Worm (Caenorhabditis elegans) whole organism, late embryonic: ENCODE results near the gene T24B8.7.

Experiments
- K09A11.1 ChIP-seq: sonication (generic microtip); optimal IDR thresholded peaks from 2 replicates; lab custom pipeline; 2017; ENCODE audit warnings: antibody characterized with exemption, mild to moderate bottlenecking, missing genetic modification characterization, missing compliant biosample characterization; ENCODE audit not compliant: insufficient read depth
- T23F11.4 ChIP-seq: fragments of 200-800 bp; sonication (Bioruptor generic); optimal IDR thresholded peaks from 2 replicates; lab custom pipeline; 2018; ENCODE audit warnings: mild to moderate bottlenecking, missing genetic modification characterization, missing compliant biosample characterization
- Y22D7AL.16 ChIP-seq: sonication (generic microtip); optimal IDR thresholded peaks from 2 replicates; lab custom pipeline; 2016; ENCODE audit warnings: missing genetic modification characterization, missing compliant biosample characterization
- ahr-1 ChIP-seq: sonication (generic microtip); optimal IDR thresholded peaks from 2 replicates; lab custom pipeline; 2016; ENCODE audit warnings: missing genetic modification characterization, missing compliant biosample characterization
- ama-1 ChIP-seq: fragments of 150-350 bp; optimal IDR thresholded peaks from 2 replicates; lab custom pipeline; 2014
- ceh-18 ChIP-seq: sonication (generic microtip); optimal IDR thresholded peaks from 2 replicates; lab custom pipeline; 2016; ENCODE audit warnings: missing genetic modification characterization, missing compliant biosample characterization
- ceh-19 ChIP-seq: fragments of 200-800 bp; sonication (Bioruptor generic); optimal IDR thresholded peaks from 2 replicates; lab custom pipeline; 2018; ENCODE audit warnings: mild to moderate bottlenecking, missing genetic modification characterization, missing compliant biosample characterization
- ceh-31 ChIP-seq: sonication (generic microtip); optimal IDR thresholded peaks from 2 replicates; lab custom pipeline; 2016; ENCODE audit warnings: missing genetic modification characterization, missing compliant biosample characterization
- ceh-34 ChIP-seq: sonication (generic microtip); optimal IDR thresholded peaks from 2 replicates; lab custom pipeline; 2016; ENCODE audit warnings: mild to moderate bottlenecking, missing genetic modification characterization, missing compliant biosample characterization
- ceh-45 ChIP-seq: fragments of 200-800 bp; sonication (Bioruptor generic); IDR thresholded peaks from 2 replicates; pipeline ENCODE4 v1.3.6; 2022; ENCODE audit warnings: missing genetic modification reagents, missing genetic modification characterization, missing compliant biosample characterization
- ceh-48 ChIP-seq: sonication (generic microtip); optimal IDR thresholded peaks from 2 replicates; lab custom pipeline; 2016; ENCODE audit warnings: missing genetic modification characterization, inconsistent platforms, missing compliant biosample characterization
- ceh-9 ChIP-seq: sonication (generic microtip); optimal IDR thresholded peaks from 2 replicates; lab custom pipeline; 2016; ENCODE audit warnings: mild to moderate bottlenecking, missing genetic modification characterization, inconsistent platforms, missing compliant biosample characterization
- elt-2 ChIP-seq: sonication (generic microtip); optimal IDR thresholded peaks from 2 replicates; lab custom pipeline; 2016; ENCODE audit warnings: missing genetic modification reagents, missing genetic modification characterization, missing compliant biosample characterization
- ets-4 ChIP-seq: sonication (generic microtip); optimal IDR thresholded peaks from 2 replicates; lab custom pipeline; 2016; ENCODE audit warnings: missing genetic modification characterization, missing compliant biosample characterization
- fax-1 ChIP-seq: sonication (generic microtip); optimal IDR thresholded peaks from 2 replicates; lab custom pipeline; 2016; ENCODE audit warnings: missing genotype, missing genetic modification characterization, missing compliant biosample characterization
- fkh-10 ChIP-seq: fragments of 150-350 bp; optimal IDR thresholded peaks from 2 replicates; lab custom pipeline; 2014; ENCODE audit warnings: missing biosample characterization, missing genetic modification reagents, missing genetic modification characterization
- gmeb-2 ChIP-seq: sonication (generic microtip); optimal IDR thresholded peaks from 2 replicates; lab custom pipeline; 2016; ENCODE audit warnings: missing genetic modification characterization, inconsistent platforms, missing compliant biosample characterization
- hlh-30 ChIP-seq: sonication (generic microtip); optimal IDR thresholded peaks from 2 replicates; lab custom pipeline; 2017; ENCODE audit warnings: antibody characterized with exemption, missing genetic modification characterization, missing compliant biosample characterization; ENCODE audit not compliant: insufficient read depth
- lim-6 ChIP-seq: sonication (generic microtip); optimal IDR thresholded peaks from 2 replicates; lab custom pipeline; 2016; ENCODE audit warnings: missing genetic modification characterization, missing compliant biosample characterization
- lin-11 ChIP-seq: fragments of 200-800 bp; sonication (Bioruptor generic); optimal IDR thresholded peaks from 2 replicates; lab custom pipeline; 2018; ENCODE audit warnings: mild to moderate bottlenecking, missing genetic modification characterization, missing compliant biosample characterization
- madf-2 ChIP-seq: sonication (generic microtip); optimal IDR thresholded peaks from 2 replicates; lab custom pipeline; 2017; ENCODE audit warnings: missing genetic modification characterization, missing compliant biosample characterization
- mec-3 ChIP-seq: sonication (generic microtip); optimal IDR thresholded peaks from 2 replicates; lab custom pipeline; 2016; ENCODE audit warnings: borderline replicate concordance, missing genetic modification characterization, missing compliant biosample characterization
- nfya-1 ChIP-seq: sonication (generic microtip); optimal IDR thresholded peaks from 2 replicates; lab custom pipeline; 2017; ENCODE audit warnings: missing genetic modification characterization, mild to moderate bottlenecking, missing compliant biosample characterization, antibody characterized with exemption, moderate library complexity
- npax-4 ChIP-seq: sonication (generic microtip); optimal IDR thresholded peaks from 2 replicates; lab custom pipeline; 2016; ENCODE audit warnings: missing genetic modification characterization, missing compliant biosample characterization
- odd-2 ChIP-seq: sonication (generic microtip); optimal IDR thresholded peaks from 2 replicates; lab custom pipeline; 2017; ENCODE audit warnings: antibody characterized with exemption, mild to moderate bottlenecking, missing genetic modification characterization, missing compliant biosample characterization
- pat-9 ChIP-seq: fragments of 200-800 bp; sonication (Bioruptor generic); optimal IDR thresholded peaks from 2 replicates; lab custom pipeline; 2018; ENCODE audit warnings: mild to moderate bottlenecking, missing genetic modification characterization, moderate library complexity, missing compliant biosample characterization
- pax-1 ChIP-seq: fragments of 150-350 bp; optimal IDR thresholded peaks from 2 replicates; lab custom pipeline; 2014; ENCODE audit warnings: missing biosample characterization, missing genetic modification characterization
- pha-2 ChIP-seq: sonication (generic microtip); optimal IDR thresholded peaks from 2 replicates; lab custom pipeline; 2017; ENCODE audit warnings: mild to moderate bottlenecking, missing genetic modification characterization, missing compliant biosample characterization
- pqm-1 ChIP-seq: sonication (generic microtip); optimal IDR thresholded peaks from 2 replicates; lab custom pipeline; 2016; ENCODE audit warnings: missing genetic modification characterization, missing compliant biosample characterization
- ref-2 ChIP-seq: sonication (generic microtip); optimal IDR thresholded peaks from 2 replicates; lab custom pipeline; 2016; ENCODE audit warnings: missing genetic modification characterization, missing compliant biosample characterization
- sox-2 ChIP-seq: fragments of 200-800 bp; sonication (Bioruptor generic); IDR thresholded peaks from 2 replicates; pipeline ENCODE4 v1.3.6; 2022; ENCODE audit warnings: missing genetic modification reagents, missing genetic modification characterization, missing compliant biosample characterization
- sox-4 ChIP-seq: sonication (generic microtip); optimal IDR thresholded peaks from 2 replicates; lab custom pipeline; 2017; ENCODE audit warnings: mild to moderate bottlenecking, missing genetic modification characterization, inconsistent platforms, missing compliant biosample characterization
- syd-9 ChIP-seq: sonication (generic microtip); optimal IDR thresholded peaks from 2 replicates; lab custom pipeline; 2016; ENCODE audit warnings: mild to moderate bottlenecking, missing genetic modification characterization, moderate library complexity, missing compliant biosample characterization
- ttx-3 ChIP-seq: sonication (generic microtip); optimal IDR thresholded peaks from 2 replicates; lab custom pipeline; 2016; ENCODE audit warnings: missing genetic modification reagents, missing genetic modification characterization, missing compliant biosample characterization
- unc-3 ChIP-seq, 2 experiments: fragments of 200-800 bp in 1 of 2; sonication (Bioruptor generic) in 1 of 2; sonication (generic microtip) in 1 of 2; conservative IDR thresholded peaks in 1 of 2; optimal IDR thresholded peaks in 1 of 2; 2 replicates each; pipeline versions ENCODE4 v1.3.6 to Lab custom; 2016 to 2022; ENCODE audit warnings: missing compliant biosample characterization in 2 of 2, missing genetic modification characterization in 2 of 2, missing genetic modification reagents in 1 of 2
- unc-42 ChIP-seq: sonication (generic microtip); optimal IDR thresholded peaks from 2 replicates; lab custom pipeline; 2016; ENCODE audit warnings: missing genotype, missing genetic modification characterization, missing compliant biosample characterization
- unc-55 ChIP-seq: sonication (generic microtip); optimal IDR thresholded peaks from 2 replicates; lab custom pipeline; 2017; ENCODE audit warnings: missing biosample characterization, missing genetic modification reagents, missing genetic modification characterization
- zip-5 ChIP-seq: sonication (generic microtip); optimal IDR thresholded peaks from 2 replicates; lab custom pipeline; 2016; ENCODE audit warnings: missing genetic modification characterization, missing compliant biosample characterization
- ztf-16 ChIP-seq: sonication (generic microtip); optimal IDR thresholded peaks from 2 replicates; lab custom pipeline; 2017; ENCODE audit warnings: missing genetic modification characterization, missing compliant biosample characterization

The T24B8.7 gene

DNA sequence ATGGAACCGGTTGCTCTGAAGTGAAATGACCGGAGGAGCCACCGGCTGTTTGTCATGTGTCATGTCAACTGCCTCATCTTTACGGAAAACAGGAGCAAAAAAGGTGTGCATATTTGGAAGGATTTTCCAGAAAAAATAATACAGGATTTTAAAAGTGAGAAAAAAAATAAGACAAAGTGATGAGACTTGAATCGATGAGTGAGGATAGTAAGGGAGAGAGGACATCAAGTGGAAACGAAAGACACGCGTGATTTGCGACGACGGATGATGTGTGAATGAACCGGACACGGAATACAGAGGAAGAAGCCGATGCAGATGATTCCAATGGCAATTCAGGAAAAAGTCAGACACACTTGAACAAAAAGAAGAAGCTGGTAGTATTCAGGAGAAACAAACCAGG lies 29.2 kb downstream of the T24B8.7 start:
- no peak for TF ChIP-seq ceh-9 (tag; lab: Kevin White, UChicago)
- no peak for TF ChIP-seq sox-2
- TF ChIP-seq pqm-1: no peak
- TF ChIP-seq ref-2: no peak
- no peak for TF ChIP-seq ceh-19 (GFP tag; lab: Kevin White, UChicago)
- TF ChIP-seq syd-9 (tag; lab: Kevin White, UChicago): no peak
- TF ChIP-seq npax-4 (tag; lab: Kevin White, UChicago): no peak
- no peak for TF ChIP-seq unc-3 (GFP tag; conservative IDR thresholded peaks at IDR 0.05; lab: Robert Waterston, UW)
- TF ChIP-seq unc-3 (tag; optimal IDR thresholded peaks at IDR 0.05; lab: Kevin White, UChicago): no peak
- TF ChIP-seq hlh-30 (tag; lab: Kevin White, UChicago): no peak
- TF ChIP-seq ama-1 (lab: Kevin White, UChicago): no peak
- TF ChIP-seq ceh-48: no peak

DNA sequence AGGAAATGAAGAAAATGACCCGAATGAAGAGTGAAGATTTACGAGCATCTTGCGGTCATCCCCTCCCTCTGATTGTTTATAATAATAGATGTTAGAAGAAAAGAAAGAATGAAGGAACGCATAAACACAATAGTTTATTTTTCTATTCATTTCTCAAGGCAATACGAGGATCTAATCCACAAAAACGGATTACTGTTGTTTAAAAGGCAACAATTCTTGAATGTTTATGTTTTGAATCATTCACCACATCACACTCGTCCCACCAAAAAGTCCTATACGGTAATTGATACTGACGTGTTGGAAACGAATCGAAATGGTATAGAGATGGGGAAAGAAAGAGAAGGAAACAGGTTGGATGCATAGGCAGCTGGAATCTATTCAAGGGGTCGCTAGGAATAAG lies 31.8 kb downstream of the T24B8.7 start:
- TF ChIP-seq pax-1 (tag; lab: Kevin White, UChicago): no peak
- no peak for TF ChIP-seq Y22D7AL.16 (tag; lab: Kevin White, UChicago)
- no peak for TF ChIP-seq elt-2 (tag; lab: Kevin White, UChicago)
- TF ChIP-seq T23F11.4 (GFP tag; lab: Kevin White, UChicago): no peak
- no peak for TF ChIP-seq pat-9
- no peak for TF ChIP-seq madf-2 (tag; lab: Kevin White, UChicago)
- TF ChIP-seq zip-5 (tag; lab: Kevin White, UChicago): no peak
- no peak for TF ChIP-seq ceh-19 (GFP tag; lab: Kevin White, UChicago)
- no peak for TF ChIP-seq ahr-1
- TF ChIP-seq fax-1 (tag; lab: Kevin White, UChicago): no peak
- no peak for TF ChIP-seq ceh-31
- no peak for TF ChIP-seq ceh-45 (GFP tag; lab: Robert Waterston, UW)
- TF ChIP-seq odd-2 (tag; lab: Kevin White, UChicago): no peak
- no peak for TF ChIP-seq lim-6 (tag; lab: Kevin White, UChicago)
- TF ChIP-seq pha-2 (tag; lab: Kevin White, UChicago): no peak
- TF ChIP-seq ztf-16 (tag; lab: Kevin White, UChicago): no peak

DNA sequence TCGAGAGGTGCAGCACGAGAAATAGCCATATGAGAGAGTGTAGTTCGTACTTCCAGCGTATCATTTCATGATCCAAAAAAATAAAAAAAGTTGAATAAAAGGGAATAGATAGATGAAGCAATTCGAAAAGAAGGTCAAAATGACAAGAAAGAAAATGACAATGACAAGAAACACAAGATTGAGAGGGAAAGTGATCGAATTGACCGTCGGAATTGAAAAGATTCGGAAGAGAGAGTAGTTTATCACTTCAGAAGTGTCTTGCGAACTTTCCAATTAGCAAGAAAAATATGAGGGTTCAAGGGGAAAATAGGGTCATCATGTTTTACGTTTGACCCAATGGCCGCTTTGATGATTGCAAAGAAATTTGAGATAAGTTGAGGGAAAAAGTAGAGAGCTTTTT lies 33.8 kb downstream of the T24B8.7 start, which contains the start of gene dep-1:
dep-1 (minus strand) TSS at position 95 of the 400 bp plus-strand sequence.
- TF ChIP-seq sox-4 (tag; lab: Kevin White, UChicago): no peak
- TF ChIP-seq hlh-30 (tag; lab: Kevin White, UChicago): no peak
- no peak for TF ChIP-seq unc-55 (GFP tag; lab: Kevin White, UChicago)
- no peak for TF ChIP-seq ahr-1
- TF ChIP-seq unc-42 (tag; lab: Kevin White, UChicago): no peak
- TF ChIP-seq ceh-34: no peak
- TF ChIP-seq lim-6 (tag; lab: Kevin White, UChicago): no peak
- TF ChIP-seq ets-4 (tag; lab: Kevin White, UChicago): no peak
- TF ChIP-seq mec-3: no peak
- no peak for TF ChIP-seq madf-2 (tag; lab: Kevin White, UChicago)
- no peak for TF ChIP-seq nfya-1 (tag; lab: Kevin White, UChicago)
- no peak for TF ChIP-seq ceh-45 (GFP tag; lab: Robert Waterston, UW)
- no peak for TF ChIP-seq gmeb-2
- TF ChIP-seq ceh-18 (tag; lab: Kevin White, UChicago): no peak
- TF ChIP-seq lin-11 (tag; lab: Kevin White, UChicago): no peak
- TF ChIP-seq ttx-3 (tag; lab: Kevin White, UChicago): no peak
- no peak for TF ChIP-seq fkh-10 (GFP tag; lab: Kevin White, UChicago)
- no peak for TF ChIP-seq K09A11.1
